Fruit fly (Drosophila melanogaster): ENCODE results near the gene Ent2.

- TF ChIP-seq CG8478 (optimal IDR thresholded peaks at IDR 0.05) = no peak
- no peak for TF ChIP-seq EcR (GFP tag; optimal IDR thresholded peaks at IDR 0.05)
- no peak for TF ChIP-seq pan (optimal IDR thresholded peaks at IDR 0.05)
Observed at dm6 chr2L:6546883-6547471, 15.1 kb upstream of the Ent2 start, which contains the start of gene eya.
